Worm (Caenorhabditis elegans) whole organism, L2 larva: Measurements from ENCODE around the gene rpy-1.

Experiments used
- C34F6.9 ChIP-seq: fragments of 150-350 bp; optimal IDR thresholded peaks from 2 replicates; lab custom pipeline; 2014; ENCODE audit warnings: missing biosample characterization, missing genetic modification characterization
- F13H6.1 ChIP-seq: sonication (generic microtip); optimal IDR thresholded peaks from 2 replicates; lab custom pipeline; 2016; ENCODE audit warnings: missing genetic modification characterization, missing compliant biosample characterization
- R02D3.7 ChIP-seq: fragments of 150-350 bp; optimal IDR thresholded peaks from 2 replicates; lab custom pipeline; 2014; ENCODE audit warnings: missing biosample characterization, missing genetic modification characterization
- Y55F3AM.14 ChIP-seq: fragments of 200-800 bp; sonication (Bioruptor generic); optimal IDR thresholded peaks from 2 replicates; lab custom pipeline; 2018; ENCODE audit warnings: mild to moderate bottlenecking, missing genetic modification characterization, missing compliant biosample characterization
- ZK546.5 ChIP-seq: sonication (generic microtip); optimal IDR thresholded peaks from 2 replicates; lab custom pipeline; 2017; ENCODE audit warnings: missing biosample characterization, missing genetic modification characterization
- alr-1 ChIP-seq: fragments of 150-350 bp; optimal IDR thresholded peaks from 2 replicates; lab custom pipeline; 2014; ENCODE audit warnings: missing biosample characterization, missing genetic modification characterization
- ama-1 ChIP-seq: fragments of 150-350 bp; optimal IDR thresholded peaks from 2 replicates; lab custom pipeline; 2018; ENCODE audit warnings: inconsistent platforms
- blmp-1 ChIP-seq: sonication (generic microtip); optimal IDR thresholded peaks from 2 replicates; lab custom pipeline; 2017; ENCODE audit warnings: missing genetic modification characterization, mild to moderate bottlenecking, missing compliant biosample characterization, antibody characterized with exemption, moderate library complexity; ENCODE audit not compliant: insufficient read depth
- ceh-82 ChIP-seq: fragments of 150-350 bp; optimal IDR thresholded peaks from 2 replicates; lab custom pipeline; 2014; ENCODE audit warnings: missing biosample characterization, missing genetic modification characterization
- crh-2 ChIP-seq: sonication (generic microtip); optimal IDR thresholded peaks from 2 replicates; lab custom pipeline; 2017; ENCODE audit warnings: missing biosample characterization, missing genetic modification characterization
- egl-27 ChIP-seq: sonication (generic microtip); optimal IDR thresholded peaks from 3 replicates; lab custom pipeline; 2017; ENCODE audit warnings: missing biosample characterization, missing genetic modification reagents, missing genetic modification characterization
- elt-1 ChIP-seq: fragments of 150-350 bp; optimal IDR thresholded peaks from 2 replicates; lab custom pipeline; 2014; ENCODE audit warnings: missing biosample characterization, missing genetic modification characterization
- elt-3 ChIP-seq: sonication (generic microtip); optimal IDR thresholded peaks from 2 replicates; lab custom pipeline; 2017; ENCODE audit warnings: missing biosample characterization, missing genetic modification characterization
- fos-1 ChIP-seq: fragments of 150-350 bp; optimal IDR thresholded peaks from 2 replicates; lab custom pipeline; 2014; ENCODE audit warnings: missing biosample characterization, missing genetic modification characterization
- gmeb-1 ChIP-seq: fragments of 150-350 bp; optimal IDR thresholded peaks from 2 replicates; lab custom pipeline; 2014; ENCODE audit warnings: missing biosample characterization, missing genetic modification characterization
- lin-11 ChIP-seq: fragments of 150-350 bp; sonication (generic microtip); optimal IDR thresholded peaks from 2 replicates; lab custom pipeline; 2014; ENCODE audit warnings: missing biosample characterization, missing genetic modification characterization, inconsistent platforms, mixed read lengths
- lin-13 ChIP-seq: fragments of 150-350 bp; optimal IDR thresholded peaks from 2 replicates; lab custom pipeline; 2014; ENCODE audit warnings: missing biosample characterization, missing genetic modification reagents, missing genetic modification characterization
- lsy-2 ChIP-seq, 2 experiments: fragments of 150-350 bp in 1 of 2; sonication (generic microtip) in 1 of 2; optimal IDR thresholded peaks; 2 replicates each; lab custom pipeline; 2014 to 2017; ENCODE audit warnings: missing biosample characterization in 2 of 2, missing genetic modification characterization in 2 of 2
- mab-5 ChIP-seq: fragments of 150-350 bp; optimal IDR thresholded peaks from 2 replicates; lab custom pipeline; 2014; ENCODE audit warnings: missing biosample characterization, missing genetic modification characterization
- mbf-1 ChIP-seq: sonication (generic microtip); optimal IDR thresholded peaks from 2 replicates; lab custom pipeline; 2017; ENCODE audit warnings: missing biosample characterization, missing genetic modification characterization
- mdl-1 ChIP-seq, 2 experiments: fragments of 150-350 bp in 1 of 2; sonication (generic microtip) in 1 of 2; optimal IDR thresholded peaks; 2 replicates each; lab custom pipeline; 2017; ENCODE audit warnings: missing biosample characterization in 2 of 2, missing genetic modification characterization in 2 of 2
- nhr-10 ChIP-seq: sonication (generic microtip); optimal IDR thresholded peaks from 2 replicates; lab custom pipeline; 2017; ENCODE audit warnings: missing biosample characterization, missing genetic modification characterization
- nhr-11 ChIP-seq: fragments of 150-350 bp; optimal IDR thresholded peaks from 2 replicates; lab custom pipeline; 2014; ENCODE audit warnings: missing biosample characterization, missing genetic modification characterization
- nhr-12 ChIP-seq: fragments of 150-350 bp; optimal IDR thresholded peaks from 2 replicates; lab custom pipeline; 2014; ENCODE audit warnings: missing biosample characterization, missing genetic modification characterization
- nhr-129 ChIP-seq: fragments of 150-350 bp; optimal IDR thresholded peaks from 2 replicates; lab custom pipeline; 2014; ENCODE audit warnings: missing biosample characterization, missing genetic modification characterization
- nhr-21 ChIP-seq: fragments of 150-350 bp; optimal IDR thresholded peaks from 2 replicates; lab custom pipeline; 2014; ENCODE audit warnings: missing biosample characterization, missing genetic modification characterization
- nhr-23 ChIP-seq: fragments of 150-350 bp; optimal IDR thresholded peaks from 2 replicates; lab custom pipeline; 2014; ENCODE audit warnings: missing biosample characterization, missing genetic modification reagents, missing genetic modification characterization
- nhr-237 ChIP-seq: fragments of 150-350 bp; optimal IDR thresholded peaks from 2 replicates; lab custom pipeline; 2014; ENCODE audit warnings: missing biosample characterization, missing genetic modification characterization
- nhr-6 ChIP-seq: fragments of 150-350 bp; optimal IDR thresholded peaks from 2 replicates; lab custom pipeline; 2014; ENCODE audit warnings: missing biosample characterization, missing genetic modification characterization
- sem-4 ChIP-seq: fragments of 150-350 bp; optimal IDR thresholded peaks from 2 replicates; lab custom pipeline; 2014; ENCODE audit warnings: missing biosample characterization, missing genetic modification reagents, missing genetic modification characterization
- sma-3 ChIP-seq: sonication (generic microtip); optimal IDR thresholded peaks from 2 replicates; lab custom pipeline; 2016; ENCODE audit warnings: missing genetic modification reagents, missing genetic modification characterization, missing compliant biosample characterization
- sma-9 ChIP-seq, 2 experiments: fragments of 150-350 bp in 1 of 2; sonication (generic microtip) in 1 of 2; optimal IDR thresholded peaks; 2 replicates each; lab custom pipeline; 2014 to 2016; ENCODE audit warnings: missing genetic modification characterization in 2 of 2, mild to moderate bottlenecking in 1 of 2, missing biosample characterization in 1 of 2, missing compliant biosample characterization in 1 of 2, missing genetic modification reagents in 1 of 2, moderate library complexity in 1 of 2
- snpc-4 ChIP-seq: fragments of 150-350 bp; optimal IDR thresholded peaks from 2 replicates; lab custom pipeline; 2014; ENCODE audit warnings: missing biosample characterization, missing genetic modification characterization
- unc-39 ChIP-seq: fragments of 150-350 bp; optimal IDR thresholded peaks from 2 replicates; lab custom pipeline; 2014; ENCODE audit warnings: missing biosample characterization, missing genetic modification characterization
- unc-55 ChIP-seq: fragments of 150-350 bp; sonication (generic microtip); optimal IDR thresholded peaks from 3 replicates; lab custom pipeline; 2014; ENCODE audit warnings: missing biosample characterization, missing genetic modification reagents, missing genetic modification characterization
- zag-1 ChIP-seq: fragments of 150-350 bp; optimal IDR thresholded peaks from 2 replicates; lab custom pipeline; 2014; ENCODE audit warnings: missing biosample characterization, missing genetic modification characterization
- ztf-1 ChIP-seq: fragments of 200-800 bp; sonication (Bioruptor generic); conservative IDR thresholded peaks from 2 replicates; pipeline ENCODE4 v1.3.6; 2022; ENCODE audit warnings: missing genetic modification characterization, missing compliant biosample characterization

rpy-1 gene

DNA sequence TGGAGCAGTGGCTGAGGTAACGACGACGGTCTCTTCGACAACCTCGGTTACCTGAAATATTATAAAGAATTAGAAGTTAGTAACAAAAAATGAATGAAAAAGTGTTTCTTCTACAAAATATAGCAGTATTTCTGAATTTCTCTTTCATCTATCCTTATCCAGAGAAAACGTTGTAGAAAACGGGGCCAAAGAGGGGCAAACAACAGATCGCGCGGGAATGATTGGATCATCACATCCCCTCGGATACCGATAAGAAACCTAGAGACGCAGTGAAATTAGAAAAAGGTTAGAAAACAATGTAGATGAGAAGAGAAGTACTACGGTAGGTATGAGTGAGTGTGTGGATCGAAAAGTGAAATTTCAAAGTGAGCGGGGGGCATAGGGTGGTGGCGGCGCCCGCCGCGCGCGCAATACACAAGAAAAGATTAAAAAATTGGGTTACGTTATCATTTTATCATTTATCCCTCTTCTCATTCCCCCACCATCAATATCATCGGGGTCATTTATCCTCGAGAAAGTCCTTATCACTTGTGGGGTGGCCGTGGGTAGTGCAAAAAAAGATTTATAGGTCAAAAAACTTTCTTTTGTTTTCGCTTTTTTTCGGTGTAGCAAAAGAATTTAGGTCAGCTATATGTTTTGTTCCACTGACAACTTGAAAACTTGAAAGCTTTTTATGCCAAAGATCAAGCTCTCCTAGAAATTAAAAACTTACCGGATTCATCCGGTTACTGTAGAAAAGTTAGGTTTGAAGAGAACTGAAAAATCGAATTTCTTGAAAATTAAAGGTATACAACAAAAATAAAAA, 6.9 kb upstream of the rpy-1 start, which contains the start of the genes dpy-10 and T14B4.19:
TSS of gene dpy-10 (minus strand) at position 51 of the 805 bp plus-strand sequence.
TSS of gene T14B4.19 (minus strand) at position 755 of the 805 bp plus-strand sequence.
- peak; percentile 9 for TF ChIP-seq egl-27 (tag; lab: Kevin White, UChicago)
- no peak for TF ChIP-seq unc-55
- peak; percentile 92 for TF ChIP-seq blmp-1 (tag; lab: Kevin White, UChicago)
- TF ChIP-seq ceh-82 = no peak
- peak; percentile 16 for TF ChIP-seq sem-4 (tag; lab: Kevin White, UChicago)
- peak; percentile 51 for TF ChIP-seq sma-3
- TF ChIP-seq gmeb-1 (tag; lab: Kevin White, UChicago) = no peak
- TF ChIP-seq nhr-21 (tag; lab: Kevin White, UChicago) = peak; percentile 92
- no peak for TF ChIP-seq nhr-129 (tag; lab: Kevin White, UChicago)
- TF ChIP-seq lsy-2 (tag; optimal IDR thresholded peaks at IDR 0.05; lab: Kevin White, UChicago) = peak in 1 of 2 experiments; percentile 63
- no peak for TF ChIP-seq R02D3.7 (tag; lab: Kevin White, UChicago)
- no peak for TF ChIP-seq lin-13 (GFP tag; lab: Kevin White, UChicago)
- no peak for TF ChIP-seq ZK546.5 (tag; lab: Kevin White, UChicago)
- TF ChIP-seq fos-1 (tag; lab: Kevin White, UChicago) = peak; percentile 33
- TF ChIP-seq sma-9 (GFP tag; optimal IDR thresholded peaks at IDR 0.05; lab: Kevin White, UChicago) = peak; percentile 84
- no peak for TF ChIP-seq sma-9 (tag; optimal IDR thresholded peaks at IDR 0.05; lab: Kevin White, UChicago)
- peak; percentile 42 for TF ChIP-seq elt-1 (tag; lab: Kevin White, UChicago)

DNA sequence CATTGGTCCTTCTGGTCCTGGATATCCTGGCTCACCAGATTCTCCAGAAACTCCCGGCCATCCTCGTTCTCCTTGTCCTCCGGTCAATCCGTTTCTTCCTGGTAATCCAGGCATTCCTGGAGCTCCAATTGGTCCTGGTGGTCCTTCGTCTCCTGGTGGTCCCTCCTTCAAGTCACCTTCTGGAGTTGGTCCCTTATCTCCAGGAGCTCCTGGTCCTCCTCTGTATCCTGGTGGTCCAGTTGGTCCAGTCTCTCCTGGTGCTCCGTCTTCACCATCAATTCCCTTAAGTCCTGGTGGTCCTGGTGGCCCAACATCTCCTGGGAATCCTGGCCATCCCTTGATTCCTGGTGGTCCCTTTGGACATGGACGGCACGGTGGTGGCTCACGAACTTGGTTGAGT, 5.2 kb upstream of the rpy-1 start:
- TF ChIP-seq fos-1 (tag; lab: Kevin White, UChicago) = no peak

DNA sequence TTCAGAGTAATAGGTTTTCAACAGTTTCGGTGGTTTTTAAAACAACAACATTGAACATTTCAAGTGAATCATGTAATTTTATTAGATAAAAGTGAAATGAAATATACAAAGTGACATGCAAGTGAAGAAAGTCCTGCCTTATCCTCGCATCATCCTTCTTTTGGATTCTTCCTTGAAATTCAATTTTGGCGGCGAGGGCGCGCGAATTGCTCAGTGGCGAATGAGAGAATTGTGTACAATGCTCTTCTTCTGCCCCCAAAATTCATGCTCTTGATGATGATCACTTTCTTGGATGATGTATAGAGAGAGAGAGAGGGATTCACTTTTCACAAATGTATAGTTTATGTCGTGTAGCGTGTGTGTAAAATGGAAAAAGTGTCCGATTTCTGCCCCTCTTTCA, 4.2 kb upstream of the rpy-1 start:
- no peak for TF ChIP-seq sma-9 (GFP tag; optimal IDR thresholded peaks at IDR 0.05; lab: Kevin White, UChicago)
- TF ChIP-seq sma-9 (tag; optimal IDR thresholded peaks at IDR 0.05; lab: Kevin White, UChicago) = no peak
- TF ChIP-seq mdl-1 (tag; optimal IDR thresholded peaks at IDR 0.05; lab: Kevin White, UChicago) = no peak
- peak; percentile 20 for TF ChIP-seq nhr-21 (tag; lab: Kevin White, UChicago)
- no peak for TF ChIP-seq F13H6.1
- no peak for TF ChIP-seq nhr-11 (tag; lab: Kevin White, UChicago)

DNA sequence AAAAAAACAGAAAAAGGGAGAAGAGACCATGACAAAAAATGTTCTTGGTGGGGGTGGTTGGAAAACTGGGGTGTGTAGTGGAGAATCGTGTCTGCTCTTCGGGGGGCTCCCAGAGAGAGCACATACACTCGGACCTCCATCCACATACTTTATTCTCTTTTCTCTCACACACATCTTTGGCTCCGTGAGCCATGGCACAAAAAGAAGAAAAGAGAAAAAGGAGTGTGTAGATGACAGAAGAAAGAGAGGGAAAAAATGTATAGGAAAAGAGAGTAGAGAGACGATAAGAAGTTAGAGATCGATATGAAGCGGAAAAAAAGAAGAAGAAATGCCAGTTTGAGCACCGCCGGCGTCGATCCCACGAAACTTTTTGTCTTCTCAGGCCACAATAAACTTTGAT, 3.5 kb upstream of the rpy-1 start:
- no peak for TF ChIP-seq nhr-237
- peak; percentile 72 for TF ChIP-seq unc-55
- TF ChIP-seq nhr-129 (tag; lab: Kevin White, UChicago) = peak; percentile 76
- peak; percentile 60 for TF ChIP-seq mab-5 (tag; lab: Kevin White, UChicago)
- no peak for TF ChIP-seq alr-1 (tag; lab: Kevin White, UChicago)
- peak; percentile 79 for TF ChIP-seq zag-1 (tag; lab: Kevin White, UChicago)
- no peak for TF ChIP-seq unc-39 (tag; lab: Kevin White, UChicago)
- no peak for TF ChIP-seq nhr-12
- no peak for TF ChIP-seq blmp-1 (tag; lab: Kevin White, UChicago)
- peak; percentile 24 to 54 for TF ChIP-seq lsy-2 (tag; optimal IDR thresholded peaks at IDR 0.05; lab: Kevin White, UChicago)
- no peak for TF ChIP-seq nhr-10 (tag; lab: Kevin White, UChicago)
- TF ChIP-seq mbf-1 (tag; lab: Kevin White, UChicago) = no peak
- TF ChIP-seq nhr-6 (tag; lab: Kevin White, UChicago) = no peak
- no peak for TF ChIP-seq nhr-23 (tag; lab: Kevin White, UChicago)
- TF ChIP-seq sma-9 (GFP tag; optimal IDR thresholded peaks at IDR 0.05; lab: Kevin White, UChicago) = peak; percentile 57
- TF ChIP-seq sma-9 (tag; optimal IDR thresholded peaks at IDR 0.05; lab: Kevin White, UChicago) = no peak
- no peak for TF ChIP-seq sma-3
- peak; percentile 81 for TF ChIP-seq C34F6.9 (tag; lab: Kevin White, UChicago)
- TF ChIP-seq elt-3 (tag; lab: Kevin White, UChicago) = no peak
- no peak for TF ChIP-seq ztf-1 (GFP tag; lab: Robert Waterston, UW)
- TF ChIP-seq F13H6.1 = peak; percentile 76
- no peak for TF ChIP-seq ama-1 (lab: Kevin White, UChicago)
- peak; percentile 7 for TF ChIP-seq snpc-4
- TF ChIP-seq Y55F3AM.14 = no peak
- peak; percentile 21 for TF ChIP-seq lin-11 (tag; lab: Kevin White, UChicago)
- no peak for TF ChIP-seq lin-13 (GFP tag; lab: Kevin White, UChicago)
- no peak for TF ChIP-seq egl-27 (tag; lab: Kevin White, UChicago)
- no peak for TF ChIP-seq sem-4 (tag; lab: Kevin White, UChicago)
- TF ChIP-seq crh-2 = peak; percentile 39
